Fruit fly (Drosophila melanogaster): ENCODE data around the gene CG15525.

Gene CG15525

DNA sequence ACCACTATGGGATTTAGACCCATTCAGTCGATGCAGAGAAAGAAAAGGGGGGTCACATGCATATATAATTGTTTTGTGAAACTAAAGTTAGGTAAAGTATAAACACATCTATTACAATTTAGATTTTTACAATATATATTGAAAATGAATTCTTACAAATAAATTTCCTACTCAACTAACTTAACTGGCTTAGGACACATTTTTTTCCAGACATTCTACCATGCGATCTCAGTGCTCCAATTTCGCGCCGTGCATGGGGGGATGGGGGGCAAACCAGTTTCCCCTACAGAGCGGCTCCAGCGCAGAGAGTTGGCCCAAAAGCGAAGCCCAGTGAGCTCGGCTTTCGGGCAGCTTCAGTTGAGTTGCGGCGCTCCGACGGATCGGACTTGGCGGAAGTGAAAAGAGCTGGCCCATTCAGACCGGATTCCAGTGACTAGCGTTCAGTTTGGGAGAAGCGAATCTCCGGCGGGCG is 14.4 kb downstream of the CG15525 start, which contains the start of gene CG7896:
TSS of gene CG7896 (plus strand) at position 354 of the 472 bp plus-strand sequence.
- TF ChIP-seq CG17801 (GFP tag; optimal IDR thresholded peaks at IDR 0.05; ENCODE audit: partially characterized antibody), result no peak

DNA sequence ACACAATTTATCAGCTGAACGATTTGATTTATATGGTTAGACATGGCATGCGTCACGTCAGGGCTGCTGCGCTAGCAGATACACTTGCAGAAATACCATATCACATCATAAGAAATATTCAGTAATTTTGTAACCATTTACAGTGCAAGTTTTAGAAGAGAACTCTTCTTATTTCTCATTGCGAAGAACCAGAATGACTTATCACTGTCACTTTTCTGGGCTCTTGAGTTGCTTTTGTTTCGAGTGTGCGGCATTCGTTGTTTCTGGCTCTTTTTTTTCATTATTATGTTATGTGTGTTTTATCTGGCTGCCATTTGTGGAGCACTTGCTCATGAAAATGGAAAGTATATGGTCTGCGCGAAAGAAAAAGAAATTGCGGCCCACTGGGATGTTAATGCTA is 15.4 kb downstream of the CG15525 start:
- TF ChIP-seq CG17801 (GFP tag; optimal IDR thresholded peaks at IDR 0.05; ENCODE audit: partially characterized antibody), result no peak

DNA sequence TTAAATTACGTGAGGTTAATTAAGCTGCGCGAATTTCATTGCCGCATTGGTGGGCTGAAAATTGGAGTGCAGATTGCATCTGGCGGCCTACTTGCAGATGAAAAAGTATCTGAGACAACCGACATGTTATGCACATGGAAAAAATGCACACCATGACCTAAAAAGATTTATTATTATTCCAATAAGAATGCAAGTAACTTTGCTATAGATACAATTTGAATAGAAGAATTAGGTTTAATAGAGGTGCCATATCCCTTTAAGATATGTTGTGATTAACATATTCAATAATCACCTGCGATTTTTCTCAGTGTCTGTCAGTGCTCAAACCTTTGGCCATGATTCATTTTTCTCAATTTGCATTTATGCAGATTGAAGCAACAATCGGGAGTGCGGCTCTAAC is 16.0 kb downstream of the CG15525 start:
- no peak for TF ChIP-seq CG17801 (GFP tag; optimal IDR thresholded peaks at IDR 0.05; ENCODE audit: partially characterized antibody)

DNA sequence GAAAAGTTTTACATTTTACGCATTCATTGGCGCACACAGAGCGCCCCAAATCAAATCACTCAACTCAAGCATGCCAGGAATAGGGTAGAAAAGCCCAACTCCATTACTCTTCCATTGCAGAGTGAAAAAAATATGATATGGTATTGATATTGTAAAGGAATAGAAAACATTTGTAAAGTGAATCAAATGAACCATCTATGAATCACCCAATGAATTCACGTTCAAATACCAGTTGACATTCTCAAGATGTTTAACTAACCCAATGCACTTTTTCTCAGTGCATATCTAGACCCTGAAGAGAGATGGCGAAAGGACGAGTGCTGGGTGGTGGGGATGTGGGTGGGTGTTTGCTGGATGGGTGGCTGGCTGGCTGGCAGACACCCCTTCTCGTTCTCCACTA is 18.9 kb downstream of the CG15525 start:
- TF ChIP-seq CG17801 (GFP tag; optimal IDR thresholded peaks at IDR 0.05; ENCODE audit: partially characterized antibody), result no peak

DNA sequence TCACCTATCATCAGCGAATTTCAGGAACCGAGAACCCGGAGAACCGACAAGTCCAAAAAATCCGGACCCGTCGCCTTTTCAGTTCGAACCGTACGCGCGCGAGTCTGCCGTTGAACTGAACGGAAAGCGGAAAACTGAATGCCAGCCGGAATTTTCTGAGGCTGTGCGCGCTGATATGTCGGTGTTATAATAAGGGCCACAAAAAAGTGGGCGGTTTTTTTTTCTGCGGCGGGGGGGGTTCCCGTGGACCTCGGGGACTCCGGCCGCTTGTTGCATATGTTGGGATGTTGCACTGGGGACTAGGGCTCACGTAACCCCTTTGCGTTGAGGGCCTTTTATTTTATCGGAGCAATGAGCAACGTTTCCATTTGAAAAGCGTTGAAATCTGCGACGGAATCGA is 28.1 kb downstream of the CG15525 start, which contains the start of gene TkR99D:
TSS of gene TkR99D (minus strand) at position 101 of the 400 bp plus-strand sequence.
- TF ChIP-seq CG17801 (GFP tag; optimal IDR thresholded peaks at IDR 0.05; ENCODE audit: partially characterized antibody), result no peak

DNA sequence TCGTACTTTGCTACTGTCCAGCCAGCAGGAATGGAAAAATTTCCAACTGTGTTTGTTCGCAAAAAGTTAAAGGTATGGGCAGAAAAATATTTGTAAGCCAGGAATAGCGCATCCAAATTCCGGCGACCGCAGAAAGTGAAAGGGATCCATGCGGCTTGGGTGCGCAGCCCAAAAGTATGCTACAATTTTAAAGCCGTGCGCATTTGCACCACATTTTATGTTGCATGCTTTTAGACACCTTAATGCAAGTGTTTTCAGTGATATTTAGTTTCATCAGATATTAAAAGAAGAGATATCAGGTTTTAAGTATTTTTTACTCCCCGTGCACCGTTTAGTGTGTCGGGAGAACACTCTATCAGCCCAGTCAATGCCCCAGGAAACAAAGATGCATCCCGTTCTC is 34.4 kb downstream of the CG15525 start:
- no peak for TF ChIP-seq CG17801 (GFP tag; optimal IDR thresholded peaks at IDR 0.05; ENCODE audit: partially characterized antibody)

DNA sequence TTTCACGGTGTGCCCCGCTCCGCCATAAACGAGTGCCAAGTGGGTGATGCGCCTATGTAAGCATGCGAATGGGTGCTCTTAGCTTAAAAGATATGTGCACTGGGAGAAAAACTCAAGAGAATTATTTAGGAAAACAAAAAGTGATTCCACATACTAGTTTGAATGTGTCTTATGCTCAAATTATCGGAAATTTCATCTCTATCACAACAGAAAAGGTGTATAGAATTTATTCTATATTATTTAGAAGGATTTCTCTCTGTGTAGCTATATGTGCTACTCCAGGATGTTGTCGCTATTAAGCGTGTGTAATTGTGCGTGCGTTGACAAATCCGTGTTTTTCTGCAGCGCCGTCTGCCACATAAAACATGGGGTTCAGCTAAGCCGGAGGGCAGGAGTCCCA is 38.1 kb downstream of the CG15525 start:
- TF ChIP-seq CG17801 (GFP tag; optimal IDR thresholded peaks at IDR 0.05; ENCODE audit: partially characterized antibody), result no peak

Measured in ovary, adult (tissue).